Fruit fly (Drosophila melanogaster) whole organism, embryonic: Measurements from ENCODE around the gene CG5506.

Experiments used
- Awh ChIP-seq: fragments of 200-800 bp; sonication (Bioruptor generic); IDR thresholded peaks from 2 replicates; pipeline ENCODE4, ENCODE4 v1.3.6; 2022; ENCODE audit warnings: missing biosample characterization, missing genetic modification characterization
- Blimp-1 ChIP-seq: fragments of 200-800 bp; sonication (Bioruptor generic); optimal IDR thresholded peaks from 3 replicates; lab custom pipeline; 2018; ENCODE audit warnings: missing biosample characterization, missing genetic modification characterization, mild to moderate bottlenecking, moderate library complexity, missing genetic modification reagents
- BtbVII ChIP-seq: fragments of 200-800 bp; sonication (Bioruptor generic); optimal IDR thresholded peaks from 3 replicates; lab custom pipeline; 2017; ENCODE audit warnings: missing biosample characterization, mild to moderate bottlenecking, missing genetic modification characterization
- Bteb2 ChIP-seq: fragments of 200-800 bp; sonication (Bioruptor generic); optimal IDR thresholded peaks from 2 replicates; lab custom pipeline; 2016; ENCODE audit warnings: missing biosample characterization, missing genetic modification characterization
- CG11247 ChIP-seq: fragments of 200-800 bp; sonication (Bioruptor generic); IDR thresholded peaks from 2 replicates; pipeline ENCODE4 v1.3.6; 2022; ENCODE audit warnings: missing biosample characterization, missing genetic modification characterization
- CG11504 ChIP-seq: fragments of 200-800 bp; sonication (Bioruptor generic); optimal IDR thresholded peaks from 3 replicates; lab custom pipeline; 2019; ENCODE audit warnings: missing biosample characterization, mild to moderate bottlenecking, missing genetic modification characterization, moderate library complexity
- CG12071 ChIP-seq: fragments of 200-800 bp; sonication (Bioruptor generic); optimal IDR thresholded peaks from 3 replicates; lab custom pipeline; 2018; ENCODE audit warnings: missing biosample characterization, mild to moderate bottlenecking, missing genetic modification characterization
- CG14050 ChIP-seq: fragments of 200-800 bp; sonication (Bioruptor generic); IDR thresholded peaks from 3 replicates; pipeline ENCODE4 v1.3.6; 2022; ENCODE audit warnings: missing biosample characterization, missing genetic modification characterization
- CG14441 ChIP-seq: fragments of 200-800 bp; sonication (Bioruptor generic); IDR thresholded peaks from 2 replicates; pipeline ENCODE4 v1.3.6; 2022; ENCODE audit warnings: missing biosample characterization, missing genetic modification characterization
- CG1647 ChIP-seq: fragments of 200-800 bp; sonication (Bioruptor generic); optimal IDR thresholded peaks from 3 replicates; lab custom pipeline; 2016; ENCODE audit warnings: missing biosample characterization, missing genetic modification characterization
- CG17186 ChIP-seq: fragments of 200-800 bp; sonication (Bioruptor generic); optimal IDR thresholded peaks from 3 replicates; lab custom pipeline; 2017; ENCODE audit warnings: missing biosample characterization, missing genetic modification reagents, missing genetic modification characterization
- CG17385 ChIP-seq: fragments of 200-800 bp; sonication (Bioruptor generic); optimal IDR thresholded peaks from 3 replicates; lab custom pipeline; 2018; ENCODE audit warnings: missing biosample characterization, mild to moderate bottlenecking, missing genetic modification characterization
- CG18599 ChIP-seq: fragments of 200-800 bp; sonication (Bioruptor generic); optimal IDR thresholded peaks from 3 replicates; lab custom pipeline; 2017; ENCODE audit warnings: missing biosample characterization, missing genetic modification characterization, mild to moderate bottlenecking, moderate library complexity, missing genetic modification reagents
- CG2120 ChIP-seq: fragments of 200-800 bp; sonication (Bioruptor generic); optimal IDR thresholded peaks from 3 replicates; lab custom pipeline; 2016; ENCODE audit warnings: missing biosample characterization, missing genetic modification characterization
- CG2678 ChIP-seq: fragments of 200-800 bp; sonication (Bioruptor generic); optimal IDR thresholded peaks from 3 replicates; lab custom pipeline; 2019; ENCODE audit warnings: missing biosample characterization, mild to moderate bottlenecking, missing genetic modification characterization, moderate library complexity
- CG31365 ChIP-seq: fragments of 200-800 bp; sonication (Bioruptor generic); optimal IDR thresholded peaks from 2 replicates; lab custom pipeline; 2018; ENCODE audit warnings: missing biosample characterization, mild to moderate bottlenecking, missing genetic modification characterization
- CG3163 ChIP-seq: fragments of 200-800 bp; sonication (Bioruptor generic); optimal IDR thresholded peaks from 3 replicates; lab custom pipeline; 2016; ENCODE audit warnings: missing biosample characterization, missing genetic modification characterization
- CG7963 ChIP-seq: fragments of 200-800 bp; sonication (Bioruptor generic); IDR thresholded peaks from 3 replicates; pipeline ENCODE4 v1.3.6; 2022; ENCODE audit warnings: missing biosample characterization, missing genetic modification characterization; ENCODE audit not compliant: partially characterized antibody
- CG9876 ChIP-seq: fragments of 200-800 bp; sonication (Bioruptor generic); optimal IDR thresholded peaks from 2 replicates; lab custom pipeline; 2016; ENCODE audit warnings: missing biosample characterization, missing genetic modification characterization
- CG9932 ChIP-seq: fragments of 200-800 bp; sonication (Bioruptor generic); IDR thresholded peaks from 2 replicates; pipeline ENCODE4 v1.3.6; 2022; ENCODE audit warnings: missing biosample characterization, missing genetic modification characterization
- Dek ChIP-seq: fragments of 200-800 bp; sonication (Bioruptor generic); optimal IDR thresholded peaks from 3 replicates; lab custom pipeline; 2019; ENCODE audit warnings: missing biosample characterization, mild to moderate bottlenecking, missing genetic modification characterization, moderate library complexity
- Dll ChIP-seq: fragments of 200-800 bp; sonication (Bioruptor generic); IDR thresholded peaks from 4 replicates; pipeline ENCODE4 v1.3.6; 2022; ENCODE audit warnings: missing biosample characterization, missing genetic modification characterization; ENCODE audit not compliant: partially characterized antibody
- ERR ChIP-seq: fragments of 200-800 bp; sonication (Bioruptor generic); optimal IDR thresholded peaks from 2 replicates; lab custom pipeline; 2016; ENCODE audit warnings: missing biosample characterization, missing genetic modification characterization
- H2.0 ChIP-seq: fragments of 200-800 bp; sonication (Bioruptor generic); IDR thresholded peaks from 2 replicates; pipeline ENCODE4 v1.3.6; 2022; ENCODE audit warnings: missing biosample characterization, missing genetic modification characterization
- Hr3 ChIP-seq: fragments of 200-800 bp; sonication (Bioruptor generic); optimal IDR thresholded peaks from 3 replicates; lab custom pipeline; 2016; ENCODE audit warnings: missing biosample characterization, missing genetic modification characterization
- Meics ChIP-seq: fragments of 200-800 bp; sonication (Bioruptor generic); optimal IDR thresholded peaks from 2 replicates; lab custom pipeline; 2017; ENCODE audit warnings: missing biosample characterization, mild to moderate bottlenecking, missing genetic modification characterization
- Neu2 ChIP-seq: fragments of 200-800 bp; sonication (Bioruptor generic); optimal IDR thresholded peaks from 3 replicates; lab custom pipeline; 2016; ENCODE audit warnings: missing biosample characterization, missing genetic modification characterization, borderline replicate concordance
- Nf-YB ChIP-seq: fragments of 200-800 bp; sonication (Bioruptor generic); optimal IDR thresholded peaks from 3 replicates; lab custom pipeline; 2019; ENCODE audit warnings: missing biosample characterization, mild to moderate bottlenecking, missing genetic modification characterization, moderate library complexity
- NfI ChIP-seq: fragments of 200-800 bp; sonication (Bioruptor generic); optimal IDR thresholded peaks from 3 replicates; lab custom pipeline; 2018; ENCODE audit warnings: missing biosample characterization, mild to moderate bottlenecking, missing genetic modification characterization, moderate library complexity
- Rfx ChIP-seq: fragments of 200-800 bp; sonication (Bioruptor generic); IDR thresholded peaks from 2 replicates; pipeline ENCODE4 v1.3.6; 2022; ENCODE audit warnings: missing biosample characterization, missing genetic modification characterization
- Sox100B ChIP-seq: fragments of 200-800 bp; sonication (Bioruptor generic); optimal IDR thresholded peaks from 3 replicates; lab custom pipeline; 2018; ENCODE audit warnings: missing biosample characterization, mild to moderate bottlenecking, missing genetic modification characterization
- bowl ChIP-seq: fragments of 200-800 bp; sonication (Bioruptor generic); IDR thresholded peaks from 2 replicates; pipeline ENCODE4 v1.3.6; 2022; ENCODE audit warnings: missing biosample characterization, missing genetic modification characterization
- bsh ChIP-seq, 2 experiments: fragments of 200-800 bp; sonication (Bioruptor generic); optimal IDR thresholded peaks; 2 replicates each; lab custom pipeline; 2017 to 2018; ENCODE audit warnings: mild to moderate bottlenecking in 2 of 2, missing biosample characterization in 2 of 2, missing genetic modification characterization in 2 of 2, moderate library complexity in 1 of 2
- cwo ChIP-seq: fragments of 200-800 bp; sonication (Bioruptor generic); optimal IDR thresholded peaks from 3 replicates; lab custom pipeline; 2017; ENCODE audit warnings: missing biosample characterization, missing genetic modification characterization, mild to moderate bottlenecking, moderate library complexity, missing genetic modification reagents
- disco-r ChIP-seq: fragments of 200-800 bp; sonication (Bioruptor generic); optimal IDR thresholded peaks from 2 replicates; lab custom pipeline; 2016; ENCODE audit warnings: missing biosample characterization, missing genetic modification characterization
- emc ChIP-seq: fragments of 200-800 bp; sonication (Bioruptor generic); optimal IDR thresholded peaks from 2 replicates; lab custom pipeline; 2016; ENCODE audit warnings: missing biosample characterization, missing genetic modification characterization
- her ChIP-seq: fragments of 200-800 bp; sonication (Bioruptor generic); optimal IDR thresholded peaks from 2 replicates; lab custom pipeline; 2016; ENCODE audit warnings: missing biosample characterization, missing genetic modification characterization
- lab ChIP-seq: fragments of 200-800 bp; sonication (Bioruptor generic); optimal IDR thresholded peaks from 3 replicates; lab custom pipeline; 2017; ENCODE audit warnings: missing biosample characterization, missing genetic modification characterization, mild to moderate bottlenecking, moderate library complexity, missing genetic modification reagents
- lilli ChIP-seq: fragments of 200-800 bp; sonication (Bioruptor generic); optimal IDR thresholded peaks from 3 replicates; lab custom pipeline; 2016; ENCODE audit warnings: missing biosample characterization, missing genetic modification characterization
- mld ChIP-seq: fragments of 200-800 bp; sonication (Bioruptor generic); IDR thresholded peaks from 3 replicates; pipeline ENCODE4 v1.3.6; 2022; ENCODE audit warnings: missing biosample characterization, missing genetic modification characterization; ENCODE audit not compliant: partially characterized antibody
- nau ChIP-seq: fragments of 200-800 bp; sonication (Bioruptor generic); optimal IDR thresholded peaks from 3 replicates; lab custom pipeline; 2017; ENCODE audit warnings: missing biosample characterization, mild to moderate bottlenecking, missing genetic modification characterization, missing genetic modification reagents
- phol ChIP-seq: fragments of 200-800 bp; sonication (Bioruptor generic); optimal IDR thresholded peaks from 3 replicates; lab custom pipeline; 2018; ENCODE audit warnings: missing biosample characterization, mild to moderate bottlenecking, missing genetic modification characterization, moderate library complexity
- psq ChIP-seq: fragments of 200-800 bp; sonication (Bioruptor generic); optimal IDR thresholded peaks from 2 replicates; lab custom pipeline; 2017; ENCODE audit warnings: missing biosample characterization, missing genetic modification characterization
- pum ChIP-seq: fragments of 200-800 bp; sonication (Bioruptor generic); optimal IDR thresholded peaks from 2 replicates; lab custom pipeline; 2016; ENCODE audit warnings: missing biosample characterization, missing genetic modification characterization
- ranshi ChIP-seq: fragments of 200-800 bp; sonication (Bioruptor generic); IDR thresholded peaks from 2 replicates; pipeline ENCODE4 v1.3.6; 2022; ENCODE audit warnings: missing biosample characterization, missing genetic modification characterization
- slbo ChIP-seq: fragments of 200-800 bp; sonication (Bioruptor generic); IDR thresholded peaks from 2 replicates; pipeline ENCODE4 v1.3.6; 2022; ENCODE audit warnings: missing biosample characterization, missing genetic modification characterization
- trem ChIP-seq: fragments of 200-800 bp; optimal IDR thresholded peaks from 3 replicates; lab custom pipeline; 2019; ENCODE audit warnings: missing biosample characterization, mild to moderate bottlenecking, missing genetic modification characterization, moderate library complexity
- twi ChIP-seq: fragments of 200-800 bp; optimal IDR thresholded peaks from 2 replicates; lab custom pipeline; 2019; ENCODE audit warnings: missing biosample characterization, mild to moderate bottlenecking, missing genetic modification characterization, moderate library complexity
- unc-4 ChIP-seq: fragments of 200-800 bp; sonication (Bioruptor generic); IDR thresholded peaks from 2 replicates; pipeline ENCODE4 v1.3.6; 2022; ENCODE audit warnings: missing biosample characterization, missing genetic modification characterization; ENCODE audit not compliant: partially characterized antibody

The CG5506 gene

dm6 chr3L:17907609-17908160 lies 23.5 kb upstream of the CG5506 start, which contains the start of the genes Prestin and Wdr92:
Gene Prestin (minus strand): TSS chr3L:17907812.
Gene Wdr92 (plus strand): TSS chr3L:17908143.
- TF ChIP-seq CG1647 (no peak), CG17186 (no peak), lab (GFP tag; lab: Kevin White, UChicago) (peak; percentile 41), cwo (GFP tag; lab: Kevin White, UChicago) (peak; percentile 29), ranshi (no peak; the same call in 1 of the 2 replicates), Dek (tag; lab: Kevin White, UChicago) (peak; percentile 35), Neu2 (GFP tag; lab: Kevin White, UChicago) (no peak), CG9876 (no peak), Sox100B (GFP tag; lab: Kevin White, UChicago) (peak; percentile 5), CG2678 (tag; lab: Kevin White, UChicago) (peak; percentile 36), H2.0 (GFP tag; lab: Robert Waterston, UW) (no peak), CG11504 (tag; lab: Kevin White, UChicago) (peak; percentile 17), CG17385 (peak; percentile 94), CG3163 (GFP tag; lab: Kevin White, UChicago) (peak; percentile 12), BtbVII (no peak), phol (peak; percentile 45), CG14441 (GFP tag; lab: Robert Waterston, UW) (no peak), lilli (peak; percentile 10), Nf-YB (GFP tag; lab: Kevin White, UChicago) (no peak), her (GFP tag; lab: Kevin White, UChicago) (peak; percentile 13), ERR (GFP tag; lab: Kevin White, UChicago) (peak; percentile 8), NfI (peak; percentile 1), trem (tag; lab: Kevin White, UChicago) (peak; percentile 38), CG18599 (peak; percentile 15), Rfx (peak; percentile 47; the same call in 1 of the 2 replicates), CG14050 (GFP tag; lab: Robert Waterston, UW) (no peak), psq (GFP tag; lab: Kevin White, UChicago) (peak; percentile 6), emc (no peak), nau (peak; percentile 5), pum (GFP tag; lab: Kevin White, UChicago) (no peak), Bteb2 (GFP tag; lab: Kevin White, UChicago) (no peak), CG9932 (GFP tag; lab: Robert Waterston, UW) (peak; percentile 41; the same call in 1 of the 2 replicates), CG31365 (tag; lab: Kevin White, UChicago) (peak; percentile 6), CG7963 (GFP tag; lab: Robert Waterston, UW) (peak; percentile 62; the same call in 2 of the 3 replicates), disco-r (GFP tag; lab: Kevin White, UChicago) (no peak), Blimp-1 (GFP tag; lab: Kevin White, UChicago) (no peak), CG12071 (peak; percentile 49), twi (no peak), bowl (GFP tag; lab: Robert Waterston, UW) (peak; percentile 26; the same call in 1 of the 2 replicates), Awh (GFP tag; lab: Robert Waterston, UW) (peak; percentile 54; the same call in 1 of the 2 replicates), Dll (peak; percentile 94), CG11247 (GFP tag; lab: Robert Waterston, UW) (no peak), bsh (GFP tag; optimal IDR thresholded peaks at IDR 0.05; lab: Kevin White, UChicago) (no peak), CG2120 (GFP tag; lab: Kevin White, UChicago) (peak; percentile 36), Meics (GFP tag; lab: Kevin White, UChicago) (peak; percentile 37), mld (GFP tag; lab: Robert Waterston, UW) (peak; percentile 62; the same call in 2 of the 3 replicates), unc-4 (GFP tag; lab: Robert Waterston, UW) (peak; percentile 94), slbo (peak; percentile 32; the same call in 1 of the 2 replicates), Hr3 (GFP tag; lab: Kevin White, UChicago) (peak; percentile 32)
